Fruit fly (Drosophila melanogaster) Kc167 (cell line): ENCODE results near the gene CG16820.

Experiments used
- Myc ChIP-seq: fragments of >200 bp; optimal IDR thresholded peaks from 2 replicates; lab custom pipeline; 2017; ENCODE audit warnings: missing external identifiers
- Sin3A ChIP-seq: fragments of >200 bp; optimal IDR thresholded peaks from 2 replicates; lab custom pipeline; 2018; ENCODE audit warnings: missing external identifiers
- h ChIP-seq: fragments of >200 bp; optimal IDR thresholded peaks from 3 replicates; lab custom pipeline; 2018; ENCODE audit warnings: missing external identifiers
- insv ChIP-seq: fragments of >200 bp; optimal IDR thresholded peaks from 3 replicates; lab custom pipeline; 2018; ENCODE audit warnings: missing external identifiers
- psq ChIP-seq: fragments of >200 bp; optimal IDR thresholded peaks from 2 replicates; lab custom pipeline; 2017; ENCODE audit warnings: missing external identifiers
- ttk ChIP-seq: sonication (Bioruptor generic); optimal IDR thresholded peaks from 2 replicates; lab custom pipeline; 2017; ENCODE audit warnings: missing external identifiers

The CG16820 gene

DNA sequence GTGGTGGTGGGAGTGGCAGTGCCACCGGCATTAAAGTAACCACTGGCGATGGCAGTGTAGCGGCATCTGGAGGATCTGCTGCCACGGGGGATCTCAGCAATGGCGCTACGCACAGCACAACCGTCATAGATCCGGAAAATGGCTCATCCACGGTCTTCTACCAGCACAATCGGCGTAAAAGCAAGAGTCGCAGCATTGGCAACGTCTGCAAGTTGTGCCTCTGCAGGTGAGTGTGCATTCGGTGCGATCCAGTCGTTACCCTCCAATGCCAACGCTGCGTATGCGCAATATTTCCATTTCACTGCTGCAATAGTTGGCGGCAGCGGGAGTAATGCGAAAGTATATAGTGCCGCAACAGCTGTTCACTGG, 45.0 kb downstream of the CG16820 start:
- TF ChIP-seq Sin3A (lab: Kevin White, UChicago) (no peak), insv (lab: Kevin White, UChicago) (no peak), ttk (no peak), psq (no peak), Myc (lab: Kevin White, UChicago) (no peak), h (lab: Kevin White, UChicago) (no peak)

DNA sequence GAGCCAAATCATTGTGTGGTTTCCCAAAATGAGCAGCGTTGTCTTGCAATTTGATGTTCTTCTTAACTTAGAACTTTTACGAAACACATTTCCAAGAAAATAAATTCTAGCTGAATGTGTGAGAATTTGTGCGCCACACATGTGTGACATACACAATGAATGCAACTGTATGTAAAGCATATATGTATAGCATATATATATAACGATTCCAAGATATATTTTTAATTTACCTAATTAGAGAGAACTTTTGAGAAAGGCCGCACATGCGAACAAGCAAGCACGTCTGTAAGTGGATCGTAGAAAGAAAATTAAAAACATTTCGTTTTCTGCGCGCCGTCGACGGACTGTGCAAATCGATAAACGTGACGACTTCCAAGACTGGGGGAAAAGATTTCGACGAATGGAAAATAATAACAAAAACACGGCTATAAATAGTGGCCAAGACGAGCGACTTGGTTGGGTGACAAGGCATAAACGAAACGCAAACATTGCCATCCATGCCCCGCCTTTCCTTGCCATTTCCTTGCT, 46.0 kb downstream of the CG16820 start:
- TF ChIP-seq ttk (no peak), insv (lab: Kevin White, UChicago) (no peak), h (lab: Kevin White, UChicago) (no peak), Sin3A (lab: Kevin White, UChicago) (no peak), Myc (lab: Kevin White, UChicago) (no peak), psq (no peak)

DNA sequence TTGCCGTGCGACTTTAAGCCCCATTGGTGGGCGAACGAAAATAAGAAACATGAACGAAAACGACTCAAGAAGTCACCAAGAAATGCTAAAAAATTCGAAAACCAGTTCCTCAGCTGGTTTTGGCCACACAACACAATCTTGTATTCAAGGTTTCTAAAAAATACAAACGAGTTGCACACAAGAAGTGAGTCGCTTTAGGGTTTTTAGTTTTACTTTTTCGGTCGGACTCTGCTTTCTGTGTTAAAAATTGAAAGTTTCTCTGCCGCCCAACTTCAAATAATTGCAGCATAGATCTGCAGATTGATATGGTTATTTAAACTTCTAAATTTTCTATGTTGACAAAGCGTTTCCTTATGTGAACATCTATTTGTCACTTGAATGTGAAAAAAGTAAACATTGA, 46.6 kb downstream of the CG16820 start, which contains the start of gene CG16824:
Gene CG16824 (plus strand): TSS at position 384 of the 400 bp plus-strand sequence.
- no peak for TF ChIP-seq ttk
- no peak for TF ChIP-seq Sin3A (lab: Kevin White, UChicago)
- TF ChIP-seq psq, result no peak
- TF ChIP-seq Myc (lab: Kevin White, UChicago), result no peak
- TF ChIP-seq h (lab: Kevin White, UChicago), result no peak
- TF ChIP-seq insv (lab: Kevin White, UChicago), result no peak

DNA sequence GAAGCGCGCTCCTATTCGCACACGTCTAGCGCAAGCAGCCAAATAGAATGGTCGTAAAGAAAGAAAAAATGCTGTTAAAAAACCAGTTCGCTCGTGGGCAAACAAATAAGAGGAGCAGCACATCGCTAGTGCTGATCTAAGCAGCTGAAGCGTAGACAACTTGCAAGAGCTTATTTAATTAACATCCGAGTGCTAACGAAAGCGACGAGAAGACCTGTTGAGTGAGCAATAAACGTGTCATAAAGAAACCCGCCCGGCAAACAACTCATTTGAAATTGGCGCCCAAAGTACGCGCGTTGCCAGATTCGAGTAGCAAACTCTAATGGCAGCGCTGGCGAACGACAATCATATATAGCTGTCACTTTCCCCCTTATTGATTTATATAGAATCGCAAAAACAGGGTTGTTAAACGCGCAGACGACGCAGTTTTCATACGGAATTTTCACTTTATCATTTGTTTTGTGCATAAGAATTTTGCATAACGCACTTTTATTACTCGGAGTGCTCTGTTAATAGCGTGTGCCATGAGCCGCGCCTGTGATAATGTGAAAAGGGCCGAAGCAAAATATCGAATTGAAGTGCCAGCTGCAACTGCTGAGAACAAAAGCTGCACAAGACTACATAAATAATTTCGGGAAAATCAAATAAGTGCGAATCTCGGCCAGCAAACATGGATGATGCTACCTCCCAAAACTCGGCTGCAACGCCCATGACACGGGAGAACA, 50.1 kb downstream of the CG16820 start:
- TF ChIP-seq insv (lab: Kevin White, UChicago) (no peak), h (lab: Kevin White, UChicago) (no peak), Myc (lab: Kevin White, UChicago) (no peak), ttk (no peak)

DNA sequence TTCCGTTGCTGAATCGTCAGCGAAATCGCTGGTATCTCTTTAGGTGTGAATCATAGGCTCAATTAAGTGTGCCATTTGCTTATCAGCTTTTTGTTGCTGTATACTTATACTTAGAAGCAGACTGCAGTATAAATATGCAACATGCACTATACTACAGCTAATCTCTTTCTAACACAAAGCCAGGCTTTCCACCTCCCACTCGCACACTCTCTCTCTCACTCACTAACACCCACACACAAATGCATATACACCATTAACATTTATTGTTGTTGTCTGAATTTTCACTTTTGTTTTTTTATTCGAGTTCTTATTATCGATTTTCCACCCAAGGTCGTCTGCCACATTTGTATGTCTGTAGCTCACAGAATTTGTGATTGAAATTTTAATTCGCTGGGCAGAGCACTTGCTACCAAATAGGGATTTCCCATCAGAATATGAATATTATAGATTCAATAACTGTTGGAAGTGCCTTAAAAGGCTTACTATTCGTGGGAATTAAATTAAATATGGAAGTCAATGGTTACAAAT, 50.7 kb downstream of the CG16820 start:
- TF ChIP-seq ttk, result no peak
- TF ChIP-seq Myc (lab: Kevin White, UChicago), result no peak
- no peak for TF ChIP-seq psq
- TF ChIP-seq Sin3A (lab: Kevin White, UChicago), result no peak
- no peak for TF ChIP-seq h (lab: Kevin White, UChicago)
- TF ChIP-seq insv (lab: Kevin White, UChicago), result no peak
